Worm (Caenorhabditis elegans): ENCODE measurements around the gene Y53C12A.11.

DNA sequence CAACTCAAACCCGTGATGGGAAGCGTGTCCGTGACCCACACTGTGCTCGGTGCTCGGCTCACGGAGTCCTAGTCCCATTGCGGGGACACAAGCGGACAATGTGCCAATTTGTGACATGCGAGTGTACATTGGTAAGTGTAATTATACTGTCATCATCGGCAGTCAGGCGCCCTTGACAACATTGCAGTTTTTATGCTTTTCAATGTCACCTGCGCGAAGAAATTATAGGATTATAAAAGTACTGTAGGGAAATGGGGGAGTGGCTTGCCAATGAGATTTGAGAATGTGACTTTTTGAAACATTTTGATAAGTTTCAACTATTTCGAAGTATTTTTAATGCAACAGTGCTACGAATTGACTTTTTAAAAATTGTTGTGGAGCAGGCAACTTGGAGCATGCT lies 17.3 kb upstream of the Y53C12A.11 start:
- no peak for TF ChIP-seq lin-39 (tag; optimal IDR thresholded peaks at IDR 0.05)
- TF ChIP-seq sma-3 (GFP tag; optimal IDR thresholded peaks at IDR 0.05), result no peak
- no peak for TF ChIP-seq snpc-4 (tag; optimal IDR thresholded peaks at IDR 0.05)
- no peak for TF ChIP-seq unc-39 (tag; optimal IDR thresholded peaks at IDR 0.05)
- TF ChIP-seq fos-1 (tag; optimal IDR thresholded peaks at IDR 0.05), result no peak
- TF ChIP-seq elt-3 (tag; optimal IDR thresholded peaks at IDR 0.05), result no peak
